Worm (Caenorhabditis elegans) whole organism, L1 larva: Measurements from ENCODE around the gene C40H1.7.

Experiments
- egl-27 ChIP-seq, 2 experiments: fragments of 150-350 bp in 1 of 2; sonication (generic microtip); optimal IDR thresholded peaks; 3 replicates each; lab custom pipeline; 2017 to 2018; ENCODE audit warnings: missing biosample characterization in 2 of 2, missing genetic modification characterization in 2 of 2, missing genetic modification reagents in 2 of 2
- lir-3 ChIP-seq: sonication (generic microtip); optimal IDR thresholded peaks from 2 replicates; lab custom pipeline; 2016; ENCODE audit warnings: mild to moderate bottlenecking, missing genetic modification characterization, moderate library complexity, missing compliant biosample characterization; ENCODE audit not compliant: poor library complexity
- nhr-12 ChIP-seq: sonication (generic microtip); optimal IDR thresholded peaks from 2 replicates; lab custom pipeline; 2017; ENCODE audit warnings: missing biosample characterization, missing genetic modification characterization

ce11 chrIII:9300670-9301069, 24.2 kb upstream of the C40H1.7 start:
- TF ChIP-seq egl-27 (tag; optimal IDR thresholded peaks at IDR 0.05; lab: Kevin White, UChicago) = no peak
- TF ChIP-seq nhr-12 (tag; lab: Kevin White, UChicago) = no peak
- no peak for TF ChIP-seq lir-3 (tag; lab: Kevin White, UChicago)
